Worm (Caenorhabditis elegans) whole organism, L4 larva: ENCODE results near the gene srx-76.

ENCODE experiments used
- D1046.2 ChIP-seq: fragments of 200-800 bp; sonication (Bioruptor generic); IDR thresholded peaks from 2 replicates; pipeline ENCODE4 v1.3.6; 2022; ENCODE audit warnings: missing genetic modification characterization, missing compliant biosample characterization
- T20F7.1 ChIP-seq: fragments of 200-800 bp; sonication (Bioruptor generic); optimal IDR thresholded peaks from 2 replicates; lab custom pipeline; 2018; ENCODE audit warnings: mild to moderate bottlenecking, missing genetic modification characterization, missing compliant biosample characterization
- T26A8.4 ChIP-seq: fragments of 200-800 bp; sonication (Bioruptor generic); IDR thresholded peaks from 2 replicates; pipeline ENCODE4 v1.3.6; 2022; ENCODE audit warnings: missing genetic modification characterization, missing compliant biosample characterization
- ZK337.2 ChIP-seq: fragments of 200-800 bp; sonication (Bioruptor generic); IDR thresholded peaks from 2 replicates; pipeline ENCODE4 v1.3.6; 2022; ENCODE audit warnings: missing genetic modification reagents, missing genetic modification characterization, missing compliant biosample characterization
- aha-1 ChIP-seq: fragments of 150-350 bp; peaks from one replicate; lab custom pipeline; 2014; ENCODE audit warnings: missing biosample characterization, missing genetic modification characterization
- arid-1 ChIP-seq: fragments of 200-800 bp; sonication (Bioruptor generic); conservative IDR thresholded peaks from 2 replicates; pipeline ENCODE4 v1.3.6; 2022; ENCODE audit warnings: missing genetic modification reagents, missing genetic modification characterization, missing compliant biosample characterization
- ceh-28 ChIP-seq: fragments of 150-350 bp; optimal IDR thresholded peaks from 2 replicates; lab custom pipeline; 2014; ENCODE audit warnings: missing biosample characterization, missing genetic modification reagents, missing genetic modification characterization
- ctbp-1 ChIP-seq: fragments of 200-800 bp; sonication (Bioruptor generic); IDR thresholded peaks from 2 replicates; pipeline ENCODE4 v1.3.6; 2022; ENCODE audit warnings: missing genetic modification reagents, missing genetic modification characterization, missing compliant biosample characterization
- daf-16 ChIP-seq, 3 experiments: sonication (generic microtip); optimal IDR thresholded peaks; 2 replicates each; lab custom pipeline; 2016 to 2017; ENCODE audit warnings: missing genetic modification characterization in 3 of 3, missing genetic modification reagents in 3 of 3, mild to moderate bottlenecking in 2 of 3, missing compliant biosample characterization in 2 of 3, missing biosample characterization in 1 of 3, moderate library complexity in 1 of 3
- dmd-6 ChIP-seq: fragments of 200-800 bp; sonication (Bioruptor generic); IDR thresholded peaks from 2 replicates; pipeline ENCODE4 v1.3.6; 2022; ENCODE audit warnings: missing genetic modification reagents, missing genetic modification characterization, missing compliant biosample characterization
- dmd-8 ChIP-seq: fragments of 200-800 bp; sonication (Bioruptor generic); IDR thresholded peaks from 2 replicates; pipeline ENCODE4 v1.3.6; 2022; ENCODE audit warnings: missing genetic modification characterization, missing compliant biosample characterization
- dve-1 ChIP-seq: sonication (generic microtip); optimal IDR thresholded peaks from 2 replicates; lab custom pipeline; 2017; ENCODE audit warnings: antibody characterized with exemption, mild to moderate bottlenecking, missing genetic modification characterization, missing compliant biosample characterization; ENCODE audit not compliant: insufficient read depth
- egl-27 ChIP-seq: sonication (generic microtip); optimal IDR thresholded peaks from 3 replicates; lab custom pipeline; 2017; ENCODE audit warnings: missing biosample characterization, missing genetic modification reagents, missing genetic modification characterization
- hlh-11 ChIP-seq: fragments of 200-800 bp; sonication (Bioruptor generic); optimal IDR thresholded peaks from 2 replicates; lab custom pipeline; 2018; ENCODE audit warnings: mild to moderate bottlenecking, missing genetic modification characterization, missing compliant biosample characterization
- lim-7 ChIP-seq: fragments of 200-800 bp; sonication (Bioruptor generic); IDR thresholded peaks from 2 replicates; pipeline ENCODE4 v1.3.6; 2022; ENCODE audit warnings: missing genetic modification characterization, missing compliant biosample characterization
- lin-15B ChIP-seq: fragments of 150-350 bp; sonication (generic microtip); optimal IDR thresholded peaks from 3 replicates; lab custom pipeline; 2014; ENCODE audit warnings: missing biosample characterization, missing genetic modification characterization
- lir-3 ChIP-seq: sonication (generic microtip); optimal IDR thresholded peaks from 2 replicates; lab custom pipeline; 2016; ENCODE audit warnings: mild to moderate bottlenecking, missing genetic modification characterization, missing compliant biosample characterization
- lsy-2 ChIP-seq, 2 experiments: fragments of 150-350 bp in 1 of 2; sonication (generic microtip) in 1 of 2; optimal IDR thresholded peaks; 2 replicates each; lab custom pipeline; 2014 to 2017; ENCODE audit warnings: missing biosample characterization in 2 of 2, missing genetic modification characterization in 2 of 2
- madf-9 ChIP-seq: fragments of 200-800 bp; sonication (Bioruptor generic); conservative IDR thresholded peaks from 2 replicates; pipeline ENCODE4 v1.3.6; 2022; ENCODE audit warnings: missing genetic modification reagents, missing genetic modification characterization, missing compliant biosample characterization
- mdt-29 ChIP-seq: fragments of 200-800 bp; sonication (Bioruptor generic); IDR thresholded peaks from 2 replicates; pipeline ENCODE4 v1.3.6; 2022; ENCODE audit warnings: missing genetic modification reagents, missing genetic modification characterization, missing compliant biosample characterization
- mep-1 ChIP-seq: fragments of 150-350 bp; sonication (generic microtip); optimal IDR thresholded peaks from 3 replicates; lab custom pipeline; 2014; ENCODE audit warnings: missing biosample characterization, missing genetic modification characterization
- nhr-102 ChIP-seq: sonication (generic microtip); optimal IDR thresholded peaks from 2 replicates; lab custom pipeline; 2016; ENCODE audit warnings: mild to moderate bottlenecking, missing genetic modification characterization, moderate library complexity, missing compliant biosample characterization
- nhr-237 ChIP-seq: sonication (generic microtip); optimal IDR thresholded peaks from 2 replicates; lab custom pipeline; 2017; ENCODE audit warnings: missing biosample characterization, missing genetic modification characterization
- nhr-25 ChIP-seq: sonication (generic microtip); optimal IDR thresholded peaks from 2 replicates; lab custom pipeline; 2017; ENCODE audit warnings: missing genetic modification characterization, mild to moderate bottlenecking, missing compliant biosample characterization, antibody characterized with exemption, moderate library complexity, borderline replicate concordance; ENCODE audit not compliant: insufficient read depth
- nhr-48 ChIP-seq: sonication (generic microtip); optimal IDR thresholded peaks from 2 replicates; lab custom pipeline; 2016; ENCODE audit warnings: mild to moderate bottlenecking, missing genetic modification characterization, missing compliant biosample characterization
- nhr-77 ChIP-seq: fragments of 150-350 bp; optimal IDR thresholded peaks from 2 replicates; lab custom pipeline; 2014; ENCODE audit warnings: missing biosample characterization, missing genetic modification characterization
- pqm-1 ChIP-seq: sonication (generic microtip); optimal IDR thresholded peaks from 2 replicates; lab custom pipeline; 2017; ENCODE audit warnings: missing biosample characterization, missing genetic modification characterization
- rbr-2 ChIP-seq: sonication (generic microtip); optimal IDR thresholded peaks from 2 replicates; lab custom pipeline; 2016; ENCODE audit warnings: missing genotype, missing genetic modification characterization, missing compliant biosample characterization
- sdz-12 ChIP-seq: fragments of 200-800 bp; sonication (Bioruptor generic); optimal IDR thresholded peaks from 2 replicates; lab custom pipeline; 2018; ENCODE audit warnings: mild to moderate bottlenecking, missing genetic modification characterization, missing compliant biosample characterization
- snpc-1.2 ChIP-seq: fragments of 200-800 bp; sonication (Bioruptor generic); IDR thresholded peaks from 2 replicates; pipeline ENCODE4 v1.3.6; 2022; ENCODE audit warnings: missing genetic modification reagents, missing genetic modification characterization, missing compliant biosample characterization
- tra-1 ChIP-seq: fragments of 200-800 bp; sonication (Bioruptor generic); IDR thresholded peaks from 2 replicates; pipeline ENCODE4 v1.3.6; 2022; ENCODE audit warnings: missing genetic modification reagents, missing genetic modification characterization, missing compliant biosample characterization
- zag-1 ChIP-seq: fragments of 150-350 bp; optimal IDR thresholded peaks from 2 replicates; lab custom pipeline; 2014; ENCODE audit warnings: missing biosample characterization, missing genetic modification characterization
- zfp-2 ChIP-seq: sonication (generic microtip); optimal IDR thresholded peaks from 2 replicates; lab custom pipeline; 2016; ENCODE audit warnings: mild to moderate bottlenecking, missing genetic modification characterization, missing compliant biosample characterization
- zfp-3 ChIP-seq: fragments of 200-800 bp; sonication (Bioruptor generic); conservative IDR thresholded peaks from 2 replicates; pipeline ENCODE4 v1.3.6; 2022; ENCODE audit warnings: missing genetic modification reagents, missing genetic modification characterization, missing compliant biosample characterization
- zip-11 ChIP-seq: fragments of 200-800 bp; sonication (Bioruptor generic); IDR thresholded peaks from 2 replicates; pipeline ENCODE4 v1.3.6; 2022; ENCODE audit warnings: missing genetic modification characterization, missing compliant biosample characterization
- ztf-7 ChIP-seq: fragments of 150-350 bp; optimal IDR thresholded peaks from 2 replicates; lab custom pipeline; 2014; ENCODE audit warnings: missing biosample characterization, missing genetic modification characterization

The srx-76 gene

ce11 chrV:11859082-11859858 lies 32.3 kb upstream of the srx-76 start (continued):
- no peak for TF ChIP-seq nhr-102
- no peak for TF ChIP-seq madf-9
- no peak for TF ChIP-seq lim-7 (GFP tag; lab: Robert Waterston, UW)
- TF ChIP-seq nhr-48 = peak; percentile 95
- TF ChIP-seq sdz-12 (GFP tag; lab: Kevin White, UChicago) = no peak
- no peak for TF ChIP-seq dmd-8
- TF ChIP-seq ztf-7 (tag; lab: Kevin White, UChicago) = no peak
- no peak for TF ChIP-seq ZK337.2 (GFP tag; lab: Robert Waterston, UW)
- TF ChIP-seq lir-3 (tag; lab: Kevin White, UChicago) = no peak
- peak; percentile 97 for TF ChIP-seq pqm-1 (tag; lab: Kevin White, UChicago)
- no peak for TF ChIP-seq D1046.2 (GFP tag; lab: Robert Waterston, UW)
- no peak for TF ChIP-seq zip-11 (GFP tag; lab: Robert Waterston, UW)
- no peak for TF ChIP-seq T26A8.4 (GFP tag; lab: Robert Waterston, UW)
- TF ChIP-seq egl-27 (tag; lab: Kevin White, UChicago) = no peak
- TF ChIP-seq zag-1 (tag; lab: Kevin White, UChicago) = no peak
- TF ChIP-seq rbr-2 = no peak
- TF ChIP-seq ceh-28 (tag; lab: Kevin White, UChicago) = no peak
- TF ChIP-seq nhr-25 (tag; lab: Kevin White, UChicago) = peak; percentile 60
- TF ChIP-seq snpc-1.2 (GFP tag; lab: Robert Waterston, UW) = no peak
- no peak for TF ChIP-seq mdt-29
- TF ChIP-seq zfp-3 (GFP tag; lab: Robert Waterston, UW) = no peak
- TF ChIP-seq tra-1 (GFP tag; lab: Robert Waterston, UW) = no peak
- TF ChIP-seq nhr-237 (tag; lab: Kevin White, UChicago) = no peak
- no peak for TF ChIP-seq nhr-77 (tag; lab: Kevin White, UChicago)

DNA sequence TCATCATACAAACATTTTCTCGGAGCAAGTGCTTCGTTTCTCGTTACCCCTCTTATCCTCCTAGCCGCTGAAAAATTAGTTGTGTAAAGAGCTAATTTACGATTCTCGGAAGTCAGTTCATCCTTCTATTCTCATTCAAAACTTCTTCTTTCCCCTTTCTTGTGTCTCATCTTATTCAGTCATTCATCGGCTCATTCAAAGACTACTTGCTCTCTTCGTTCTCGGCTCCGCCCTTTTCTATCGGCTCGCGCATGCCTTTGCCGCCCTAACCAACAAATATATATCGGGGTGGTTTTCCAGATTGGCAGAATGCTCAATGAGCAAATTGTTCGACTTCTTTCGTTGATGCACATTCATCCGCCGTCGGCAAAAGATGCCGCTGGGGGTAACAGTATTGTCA lies 31.2 kb upstream of the srx-76 start, which contains the start of gene R13H4.5:
Gene R13H4.5 (plus strand): TSS at position 301 of the 400 bp plus-strand sequence.
- TF ChIP-seq zfp-3 (GFP tag; lab: Robert Waterston, UW) (no peak), aha-1 (peak; percentile 2), ctbp-1 (GFP tag; lab: Robert Waterston, UW) (0 out of 2 replicates have a peak, but pooled peaks have one; percentile 7)

- peak; percentile 16 for TF ChIP-seq T20F7.1
- TF ChIP-seq lsy-2 (tag; optimal IDR thresholded peaks at IDR 0.05; lab: Kevin White, UChicago) = peak in 1 of 2 experiments; percentile 17
- no peak for TF ChIP-seq zfp-2 (tag; lab: Kevin White, UChicago)
- peak; percentile 23 for TF ChIP-seq pqm-1 (tag; lab: Kevin White, UChicago)
- no peak for TF ChIP-seq snpc-1.2 (GFP tag; lab: Robert Waterston, UW)
- no peak for TF ChIP-seq hlh-11 (tag; lab: Kevin White, UChicago)
- TF ChIP-seq dve-1 (tag; lab: Kevin White, UChicago) = peak; percentile 49
- peak; percentile 29 for TF ChIP-seq mep-1
- TF ChIP-seq zfp-3 (GFP tag; lab: Robert Waterston, UW) = no peak
- TF ChIP-seq aha-1 = peak; percentile 93
- TF ChIP-seq nhr-77 (tag; lab: Kevin White, UChicago) = peak; percentile 23
- TF ChIP-seq dmd-6 (GFP tag; lab: Robert Waterston, UW) = peak; percentile 53
- TF ChIP-seq daf-16 (GFP tag; optimal IDR thresholded peaks at IDR 0.05; lab: Kevin White, UChicago) = no peak
- TF ChIP-seq daf-16 (tag; optimal IDR thresholded peaks at IDR 0.05; lab: Kevin White, UChicago) = peak; percentile 77
- TF ChIP-seq arid-1 (GFP tag; lab: Robert Waterston, UW) = no peak
- no peak for TF ChIP-seq lin-15B (tag; lab: Kevin White, UChicago)
These were observed 29.6 kb upstream of the srx-76 start for ce11 chrV:11861880-11862544.
